Worm (Caenorhabditis elegans) whole organism, L4/young adult: Measurements from ENCODE around the gene R10H10.7.

ENCODE experiments used
- W03F9.2 ChIP-seq: fragments of 150-350 bp; optimal IDR thresholded peaks from 2 replicates; lab custom pipeline; 2014; ENCODE audit warnings: missing biosample characterization, missing genetic modification characterization
- him-1 ChIP-seq: sonication (generic microtip); optimal IDR thresholded peaks from 2 replicates; lab custom pipeline; 2016; ENCODE audit warnings: missing genotype, missing genetic modification reagents, missing genetic modification characterization, missing compliant biosample characterization

DNA sequence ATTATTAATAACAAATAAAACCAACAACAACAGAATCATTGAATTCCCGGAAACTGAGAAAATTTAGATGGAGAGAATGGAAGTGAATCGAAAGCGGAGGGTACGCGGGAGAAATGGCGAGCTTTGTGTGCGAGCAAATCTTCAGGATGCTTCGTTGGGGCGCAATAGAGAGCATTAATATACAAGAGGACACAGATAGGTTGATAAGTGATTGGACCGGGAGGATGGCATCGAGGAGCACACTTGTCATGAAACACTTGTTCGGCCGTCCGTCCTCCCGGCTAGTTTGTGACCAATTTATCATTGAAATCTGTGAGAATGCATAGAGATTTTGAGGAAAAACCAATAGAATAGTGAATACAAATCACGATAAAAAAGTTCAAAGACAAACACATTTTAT, 8.5 kb upstream of the R10H10.7 start:
- TF ChIP-seq him-1 (tag; lab: Kevin White, UChicago) (no peak), W03F9.2 (tag; lab: Kevin White, UChicago) (no peak)
